Worm (Caenorhabditis elegans) whole organism, L4/young adult: ENCODE data around the gene ift-43.

ENCODE experiments used
- W03F9.2 ChIP-seq: fragments of 150-350 bp; optimal IDR thresholded peaks from 2 replicates; lab custom pipeline; 2014; ENCODE audit warnings: missing biosample characterization, missing genetic modification characterization
- dao-5 ChIP-seq: sonication (generic microtip); optimal IDR thresholded peaks from 2 replicates; lab custom pipeline; 2016; ENCODE audit warnings: missing genotype, missing genetic modification characterization, moderate library complexity, missing compliant biosample characterization
- him-1 ChIP-seq: sonication (generic microtip); optimal IDR thresholded peaks from 2 replicates; lab custom pipeline; 2016; ENCODE audit warnings: missing genotype, missing genetic modification reagents, missing genetic modification characterization, missing compliant biosample characterization

DNA sequence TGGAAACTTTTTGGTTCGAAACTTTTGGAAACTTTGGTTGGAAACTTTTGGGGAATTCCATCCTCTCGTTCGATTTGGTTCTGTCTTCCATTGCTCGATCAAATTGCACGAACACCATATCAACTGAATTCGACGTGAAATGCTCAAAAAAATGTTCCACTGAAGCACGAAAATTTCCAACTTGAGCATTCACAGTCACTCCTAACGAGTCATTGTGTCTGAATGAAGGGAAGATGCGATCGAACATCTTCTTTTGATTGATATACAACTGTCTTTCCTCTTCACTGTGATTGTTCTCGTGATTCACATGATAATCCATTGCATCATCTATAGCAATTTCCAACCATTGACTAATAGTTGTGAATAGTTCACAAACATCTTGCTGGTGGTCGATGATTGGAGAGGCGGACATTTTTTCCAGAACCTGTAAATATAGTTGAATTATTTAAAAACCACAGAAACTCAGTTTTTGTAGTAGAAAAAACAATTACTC is 32.2 kb downstream of the ift-43 start, which contains the start of gene F59E12.15:
- TF ChIP-seq dao-5 = no peak
- TF ChIP-seq him-1 (tag; lab: Kevin White, UChicago) = no peak
- TF ChIP-seq W03F9.2 (tag; lab: Kevin White, UChicago) = no peak
